Worm (Caenorhabditis elegans) whole organism, early embryonic: ENCODE results near the gene dhs-26.

Experiments used
- B0310.2 ChIP-seq: sonication (generic microtip); optimal IDR thresholded peaks from 2 replicates; lab custom pipeline; 2016; ENCODE audit warnings: mild to moderate bottlenecking, missing genetic modification characterization, missing compliant biosample characterization
- F13C5.2 ChIP-seq: sonication (generic microtip); optimal IDR thresholded peaks from 2 replicates; lab custom pipeline; 2017; ENCODE audit warnings: mild to moderate bottlenecking, missing genetic modification characterization, inconsistent platforms, missing compliant biosample characterization
- aly-1 ChIP-seq: sonication (generic microtip); optimal IDR thresholded peaks from 2 replicates; lab custom pipeline; 2016; ENCODE audit warnings: missing genetic modification characterization, missing compliant biosample characterization
- ama-1 ChIP-seq: fragments of 150-350 bp; optimal IDR thresholded peaks from 2 replicates; lab custom pipeline; 2014
- ceh-13 ChIP-seq: fragments of 200-800 bp; sonication (Bioruptor generic); optimal IDR thresholded peaks from 2 replicates; lab custom pipeline; 2018; ENCODE audit warnings: mild to moderate bottlenecking, missing genetic modification characterization, missing compliant biosample characterization
- ceh-36 ChIP-seq: sonication (generic microtip); optimal IDR thresholded peaks from 2 replicates; lab custom pipeline; 2016; ENCODE audit warnings: missing genetic modification characterization, inconsistent platforms, missing compliant biosample characterization
- ets-7 ChIP-seq: sonication (generic microtip); optimal IDR thresholded peaks from 2 replicates; lab custom pipeline; 2016; ENCODE audit warnings: missing genotype, missing genetic modification characterization, missing compliant biosample characterization
- flt-1 ChIP-seq: fragments of 200-800 bp; sonication (Bioruptor generic); IDR thresholded peaks from 2 replicates; pipeline ENCODE4 v1.3.6; 2022; ENCODE audit warnings: missing genetic modification characterization, missing compliant biosample characterization
- hmbx-1 ChIP-seq: sonication (generic microtip); optimal IDR thresholded peaks from 2 replicates; lab custom pipeline; 2016; ENCODE audit warnings: mild to moderate bottlenecking, missing genetic modification characterization, missing compliant biosample characterization
- hmg-4 ChIP-seq: fragments of 200-800 bp; sonication (Bioruptor generic); optimal IDR thresholded peaks from 2 replicates; lab custom pipeline; 2018; ENCODE audit warnings: mild to moderate bottlenecking, missing genetic modification characterization, missing compliant biosample characterization
- hnd-1 ChIP-seq: sonication (generic microtip); optimal IDR thresholded peaks from 2 replicates; lab custom pipeline; 2016; ENCODE audit warnings: missing genetic modification characterization, missing compliant biosample characterization
- pes-1 ChIP-seq: fragments of 200-800 bp; sonication (Bioruptor generic); IDR thresholded peaks from 2 replicates; pipeline ENCODE4 v1.3.6; 2022; ENCODE audit warnings: missing genetic modification reagents, missing genetic modification characterization, missing compliant biosample characterization
- scrt-1 ChIP-seq: fragments of 200-800 bp; sonication (Bioruptor generic); IDR thresholded peaks from 2 replicates; pipeline ENCODE4 v1.3.6; 2022; ENCODE audit warnings: missing genetic modification characterization, missing compliant biosample characterization
- sea-1 ChIP-seq: fragments of 200-800 bp; sonication (Bioruptor generic); conservative IDR thresholded peaks from 2 replicates; pipeline ENCODE4 v1.3.6; 2022; ENCODE audit warnings: missing genetic modification characterization, missing compliant biosample characterization
- tbx-11 ChIP-seq: fragments of 200-800 bp; sonication (Bioruptor generic); IDR thresholded peaks from 2 replicates; pipeline ENCODE4 v1.3.6; 2022; ENCODE audit warnings: missing genetic modification characterization, missing compliant biosample characterization
- tbx-37 ChIP-seq: fragments of 200-800 bp; sonication (Bioruptor generic); conservative IDR thresholded peaks from 2 replicates; pipeline ENCODE4 v1.3.6; 2022; ENCODE audit warnings: missing genetic modification reagents, missing genetic modification characterization, missing compliant biosample characterization
- tra-4 ChIP-seq: sonication (generic microtip); optimal IDR thresholded peaks from 2 replicates; lab custom pipeline; 2017; ENCODE audit warnings: missing genetic modification characterization, missing compliant biosample characterization

The dhs-26 gene

ce11 chrX:3343620-3344197, 18.6 kb downstream of the dhs-26 start:
- no peak for TF ChIP-seq hnd-1
- TF ChIP-seq hmg-4 (GFP tag; lab: Kevin White, UChicago) = no peak
- no peak for TF ChIP-seq ama-1 (lab: Kevin White, UChicago)
- no peak for TF ChIP-seq hmbx-1 (tag; lab: Kevin White, UChicago)
- no peak for TF ChIP-seq scrt-1
- TF ChIP-seq pes-1 (GFP tag; lab: Robert Waterston, UW) = no peak
- TF ChIP-seq ets-7 = no peak
- no peak for TF ChIP-seq flt-1
- TF ChIP-seq tra-4 (tag; lab: Kevin White, UChicago) = no peak
- no peak for TF ChIP-seq B0310.2 (tag; lab: Kevin White, UChicago)

ce11 chrX:3339882-3340281, 22.4 kb downstream of the dhs-26 start:
- TF ChIP-seq ceh-13 (GFP tag; lab: Kevin White, UChicago) (no peak), aly-1 (tag; lab: Kevin White, UChicago) (no peak), tra-4 (tag; lab: Kevin White, UChicago) (no peak), pes-1 (GFP tag; lab: Robert Waterston, UW) (no peak), hnd-1 (no peak), ets-7 (no peak), ceh-36 (no peak), F13C5.2 (tag; lab: Kevin White, UChicago) (no peak), B0310.2 (tag; lab: Kevin White, UChicago) (no peak), ama-1 (lab: Kevin White, UChicago) (no peak), tbx-11 (GFP tag; lab: Robert Waterston, UW) (no peak)

ce11 chrX:3334115-3334514, 28.2 kb downstream of the dhs-26 start:
- no peak for TF ChIP-seq ets-7
- TF ChIP-seq B0310.2 (tag; lab: Kevin White, UChicago) = no peak
- no peak for TF ChIP-seq scrt-1
- no peak for TF ChIP-seq F13C5.2 (tag; lab: Kevin White, UChicago)
- TF ChIP-seq tbx-11 (GFP tag; lab: Robert Waterston, UW) = no peak
- TF ChIP-seq aly-1 (tag; lab: Kevin White, UChicago) = no peak
- no peak for TF ChIP-seq hnd-1
- TF ChIP-seq pes-1 (GFP tag; lab: Robert Waterston, UW) = no peak
- no peak for TF ChIP-seq tbx-37 (GFP tag; lab: Robert Waterston, UW)
- TF ChIP-seq sea-1 (GFP tag; lab: Robert Waterston, UW) = no peak
- no peak for TF ChIP-seq tra-4 (tag; lab: Kevin White, UChicago)
- TF ChIP-seq flt-1 = no peak

DNA sequence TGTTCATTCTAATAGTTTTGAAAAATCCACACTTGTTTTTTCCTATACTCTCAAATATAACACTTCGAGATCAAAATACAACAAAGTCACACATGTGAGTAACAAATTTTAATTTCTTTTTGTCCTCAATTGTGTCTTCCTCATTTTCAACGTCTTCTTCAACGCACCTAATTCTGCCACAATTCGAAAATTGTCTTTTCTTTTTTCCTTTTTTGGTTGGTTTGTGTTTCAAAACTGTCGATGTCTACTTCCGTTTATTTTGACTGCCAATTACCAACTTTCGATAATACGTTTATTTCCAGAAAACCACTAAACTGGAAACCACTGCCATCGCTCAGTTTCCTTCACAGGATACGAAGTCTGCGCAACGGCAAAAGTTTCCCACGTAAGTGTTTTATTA, 29.5 kb downstream of the dhs-26 start, which contains the start of gene F11D5.1:
Gene F11D5.1 (plus strand): TSS at position 301 of the 400 bp plus-strand sequence.
- TF ChIP-seq scrt-1 = no peak
- TF ChIP-seq tbx-37 (GFP tag; lab: Robert Waterston, UW) = no peak
- no peak for TF ChIP-seq ceh-36
- no peak for TF ChIP-seq aly-1 (tag; lab: Kevin White, UChicago)
- TF ChIP-seq pes-1 (GFP tag; lab: Robert Waterston, UW) = no peak
- no peak for TF ChIP-seq flt-1
- TF ChIP-seq tbx-11 (GFP tag; lab: Robert Waterston, UW) = no peak
- no peak for TF ChIP-seq ceh-13 (GFP tag; lab: Kevin White, UChicago)
- TF ChIP-seq hmbx-1 (tag; lab: Kevin White, UChicago) = no peak
- TF ChIP-seq B0310.2 (tag; lab: Kevin White, UChicago) = no peak
- no peak for TF ChIP-seq ama-1 (lab: Kevin White, UChicago)
- TF ChIP-seq sea-1 (GFP tag; lab: Robert Waterston, UW) = no peak

DNA sequence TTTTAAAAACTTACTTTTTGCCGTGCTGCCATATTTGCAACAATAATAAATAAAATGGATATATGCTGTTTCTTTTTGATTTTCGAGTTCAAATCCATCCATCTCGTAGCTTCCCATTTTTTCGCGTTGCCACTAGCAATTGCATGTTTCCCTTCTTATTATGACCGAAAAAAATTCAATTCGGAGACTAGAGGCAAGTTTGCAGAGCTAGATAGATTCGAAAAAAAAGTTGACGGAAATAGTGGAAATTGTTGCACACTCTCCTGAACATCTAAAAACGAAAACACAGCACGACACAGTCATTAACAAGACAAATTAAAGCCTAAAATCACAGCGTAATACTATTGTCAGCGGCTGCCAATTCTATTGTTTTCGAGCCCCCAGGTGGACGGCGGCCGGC, 36.1 kb downstream of the dhs-26 start, which contains the start of gene F11D5.6:
Gene F11D5.6 (minus strand): TSS at position 101 of the 400 bp plus-strand sequence.
- no peak for TF ChIP-seq ceh-13 (GFP tag; lab: Kevin White, UChicago)
- no peak for TF ChIP-seq ets-7
- no peak for TF ChIP-seq tbx-11 (GFP tag; lab: Robert Waterston, UW)
- no peak for TF ChIP-seq B0310.2 (tag; lab: Kevin White, UChicago)
- TF ChIP-seq hmbx-1 (tag; lab: Kevin White, UChicago) = no peak
- no peak for TF ChIP-seq hmg-4 (GFP tag; lab: Kevin White, UChicago)

DNA sequence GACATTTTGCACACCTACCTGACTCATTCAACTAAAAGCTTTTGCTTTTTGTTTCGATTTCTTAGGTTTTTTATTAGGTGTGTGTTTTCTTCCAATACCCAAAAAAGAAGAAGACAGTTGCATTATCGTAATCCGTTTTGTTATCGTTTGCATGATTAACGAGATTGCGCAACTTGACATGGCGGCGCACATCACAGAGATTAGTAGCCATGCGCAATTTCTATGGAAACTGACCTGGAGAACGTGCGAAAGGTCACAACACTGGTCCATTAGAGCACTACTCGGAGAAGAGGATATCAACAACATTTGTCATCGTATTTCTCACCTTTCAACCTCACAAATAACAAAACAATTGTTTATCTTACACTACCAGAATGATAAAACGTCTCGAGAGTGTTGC, 45.5 kb downstream of the dhs-26 start:
- no peak for TF ChIP-seq sea-1 (GFP tag; lab: Robert Waterston, UW)
- no peak for TF ChIP-seq F13C5.2 (tag; lab: Kevin White, UChicago)
- TF ChIP-seq aly-1 (tag; lab: Kevin White, UChicago) = no peak
- peak; percentile 17 for TF ChIP-seq ceh-36
- no peak for TF ChIP-seq hnd-1
- no peak for TF ChIP-seq B0310.2 (tag; lab: Kevin White, UChicago)

ce11 chrX:3315891-3316657, 46.2 kb downstream of the dhs-26 start:
- TF ChIP-seq F13C5.2 (tag; lab: Kevin White, UChicago) (no peak), flt-1 (no peak), B0310.2 (tag; lab: Kevin White, UChicago) (no peak), tra-4 (tag; lab: Kevin White, UChicago) (no peak), ceh-13 (GFP tag; lab: Kevin White, UChicago) (no peak), ceh-36 (no peak), aly-1 (tag; lab: Kevin White, UChicago) (no peak), tbx-11 (GFP tag; lab: Robert Waterston, UW) (no peak), tbx-37 (GFP tag; lab: Robert Waterston, UW) (no peak), hnd-1 (no peak), hmg-4 (GFP tag; lab: Kevin White, UChicago) (no peak), ama-1 (lab: Kevin White, UChicago) (no peak), pes-1 (GFP tag; lab: Robert Waterston, UW) (no peak), scrt-1 (no peak), ets-7 (no peak), sea-1 (GFP tag; lab: Robert Waterston, UW) (no peak), hmbx-1 (tag; lab: Kevin White, UChicago) (no peak)
